Fruit fly (Drosophila melanogaster) whole organism, embryonic: ENCODE data around the gene CG6791.

Experiments
- Atf-2 ChIP-seq: fragments of 200-800 bp; sonication (Bioruptor generic); optimal IDR thresholded peaks from 2 replicates; lab custom pipeline; 2016; ENCODE audit warnings: missing biosample characterization, missing genetic modification characterization
- B-H2 ChIP-seq: fragments of 200-800 bp; sonication (Bioruptor generic); optimal IDR thresholded peaks from 2 replicates; lab custom pipeline; 2018; ENCODE audit warnings: missing biosample characterization, mild to moderate bottlenecking, missing genetic modification characterization
- CG10366 ChIP-seq: fragments of 200-800 bp; sonication (Bioruptor generic); IDR thresholded peaks from 2 replicates; pipeline ENCODE4 v1.3.6; 2022; ENCODE audit warnings: missing biosample characterization, missing genetic modification characterization
- CG17829 ChIP-seq: fragments of 200-800 bp; optimal IDR thresholded peaks from 2 replicates; lab custom pipeline; 2019; ENCODE audit warnings: missing biosample characterization, mild to moderate bottlenecking, missing genetic modification characterization, moderate library complexity
- CG2129 ChIP-seq: fragments of 200-800 bp; sonication (Bioruptor generic); IDR thresholded peaks from 2 replicates; pipeline ENCODE4 v1.3.6; 2022; ENCODE audit warnings: missing biosample characterization, missing genetic modification characterization; ENCODE audit not compliant: partially characterized antibody
- CG2202 ChIP-seq: fragments of 200-800 bp; sonication (Bioruptor generic); optimal IDR thresholded peaks from 2 replicates; lab custom pipeline; 2018; ENCODE audit warnings: missing biosample characterization, mild to moderate bottlenecking, missing genetic modification characterization
- CG4404 ChIP-seq: fragments of 200-800 bp; sonication (Bioruptor generic); IDR thresholded peaks from 2 replicates; pipeline ENCODE4 v1.3.6; 2022; ENCODE audit warnings: missing biosample characterization, missing genetic modification characterization
- CG6683 ChIP-seq: fragments of 200-800 bp; sonication (Bioruptor generic); optimal IDR thresholded peaks from 2 replicates; lab custom pipeline; 2017; ENCODE audit warnings: missing biosample characterization, mild to moderate bottlenecking, missing genetic modification characterization, missing genetic modification reagents
- CG6791 ChIP-seq: fragments of 200-800 bp; sonication (Bioruptor generic); IDR thresholded peaks from 3 replicates; pipeline ENCODE4 v1.3.6; 2022; ENCODE audit warnings: missing biosample characterization, missing genetic modification characterization; ENCODE audit not compliant: partially characterized antibody
- CHES-1-like ChIP-seq: fragments of 200-800 bp; sonication (Bioruptor generic); optimal IDR thresholded peaks from 2 replicates; lab custom pipeline; 2016; ENCODE audit warnings: missing biosample characterization, missing genetic modification characterization
- D ChIP-seq, 2 experiments: fragments of 200-800 bp in 1 of 2; fragments of >200 bp in 1 of 2; sonication (Bioruptor generic) in 1 of 2; optimal IDR thresholded peaks; 2 replicates in 1 of 2; 3 replicates in 1 of 2; lab custom pipeline; 2017; ENCODE audit warnings: mild to moderate bottlenecking in 1 of 2, missing biosample characterization in 1 of 2, missing genetic modification characterization in 1 of 2, missing genetic modification reagents in 1 of 2
- Dll ChIP-seq: fragments of 200-800 bp; sonication (Bioruptor generic); IDR thresholded peaks from 4 replicates; pipeline ENCODE4 v1.3.6; 2022; ENCODE audit warnings: missing biosample characterization, missing genetic modification characterization; ENCODE audit not compliant: partially characterized antibody
- Doc3 ChIP-seq: fragments of 200-800 bp; sonication (Bioruptor generic); IDR thresholded peaks from 3 replicates; pipeline ENCODE4 v1.3.6; 2022; ENCODE audit warnings: missing biosample characterization, missing genetic modification characterization; ENCODE audit not compliant: partially characterized antibody
- Fer1 ChIP-seq: fragments of 200-800 bp; sonication (Bioruptor generic); optimal IDR thresholded peaks from 2 replicates; lab custom pipeline; 2017; ENCODE audit warnings: missing biosample characterization, mild to moderate bottlenecking, missing genetic modification characterization
- GATAe ChIP-seq: fragments of 200-800 bp; sonication (Bioruptor generic); conservative IDR thresholded peaks from 2 replicates; pipeline ENCODE4 v1.3.6; 2022; ENCODE audit warnings: missing biosample characterization, missing genetic modification characterization
- Hand ChIP-seq: fragments of 200-800 bp; sonication (Bioruptor generic); optimal IDR thresholded peaks from 2 replicates; lab custom pipeline; 2017; ENCODE audit warnings: mild to moderate bottlenecking, missing biosample characterization, missing genetic modification reagents, missing genetic modification characterization
- MBD-R2 ChIP-seq: fragments of 200-800 bp; sonication (Bioruptor generic); IDR thresholded peaks from 2 replicates; pipeline ENCODE4 v1.3.6; 2022; ENCODE audit warnings: missing biosample characterization, missing genetic modification characterization
- MESR4 ChIP-seq: fragments of 200-800 bp; sonication (Bioruptor generic); optimal IDR thresholded peaks from 2 replicates; lab custom pipeline; 2018; ENCODE audit warnings: missing biosample characterization, mild to moderate bottlenecking, missing genetic modification characterization, moderate library complexity
- Med ChIP-seq: fragments of 200-800 bp; sonication (Bioruptor generic); peaks from one replicate; lab custom pipeline; 2016; ENCODE audit warnings: missing biosample characterization, missing genetic modification characterization, mild to moderate bottlenecking, inconsistent platforms, moderate library complexity
- Opbp ChIP-seq: fragments of 200-800 bp; sonication (Bioruptor generic); IDR thresholded peaks from 3 replicates; pipeline ENCODE4 v1.3.6; 2022; ENCODE audit warnings: missing biosample characterization, missing genetic modification characterization; ENCODE audit not compliant: partially characterized antibody
- Ptx1 ChIP-seq: fragments of 200-800 bp; sonication (Bioruptor generic); IDR thresholded peaks from 2 replicates; pipeline ENCODE4 v1.3.6; 2022; ENCODE audit warnings: missing biosample characterization, missing genetic modification characterization
- Scr ChIP-seq: fragments of 200-800 bp; sonication (Bioruptor generic); IDR thresholded peaks from 2 replicates; pipeline ENCODE4 v1.3.6; 2022; ENCODE audit warnings: missing biosample characterization, missing genetic modification characterization; ENCODE audit not compliant: partially characterized antibody
- Sox102F ChIP-seq: fragments of 200-800 bp; sonication (Bioruptor generic); optimal IDR thresholded peaks from 2 replicates; lab custom pipeline; 2018; ENCODE audit warnings: missing biosample characterization, mild to moderate bottlenecking, missing genetic modification characterization, moderate library complexity
- Sry-δ ChIP-seq: fragments of 200-800 bp; sonication (Bioruptor generic); optimal IDR thresholded peaks from 2 replicates; lab custom pipeline; 2016; ENCODE audit warnings: missing biosample characterization, missing genetic modification characterization
- Stat92E ChIP-seq, 3 experiments: fragments of >200 bp in 2 of 3; fragments of 200-800 bp in 1 of 3; sonication (Bioruptor generic) in 1 of 3; optimal IDR thresholded peaks; 2 replicates each; lab custom pipeline; 2017 to 2019; ENCODE audit warnings: missing biosample characterization in 3 of 3, missing genetic modification characterization in 3 of 3, mild to moderate bottlenecking in 1 of 3, moderate library complexity in 1 of 3
- ato ChIP-seq: fragments of 200-800 bp; sonication (Bioruptor generic); IDR thresholded peaks from 2 replicates; pipeline ENCODE4 v1.3.6; 2022; ENCODE audit warnings: missing biosample characterization, missing genetic modification characterization; ENCODE audit not compliant: partially characterized antibody
- az2 ChIP-seq: fragments of 200-800 bp; sonication (Bioruptor generic); optimal IDR thresholded peaks from 3 replicates; lab custom pipeline; 2016; ENCODE audit warnings: missing biosample characterization, missing genetic modification characterization
- cg ChIP-seq: fragments of 200-800 bp; sonication (Bioruptor generic); optimal IDR thresholded peaks from 3 replicates; lab custom pipeline; 2019; ENCODE audit warnings: missing biosample characterization, mild to moderate bottlenecking, missing genetic modification characterization, moderate library complexity
- chinmo ChIP-seq: fragments of 200-800 bp; sonication (Bioruptor generic); IDR thresholded peaks from 4 replicates; pipeline ENCODE4 v1.3.6; 2022; ENCODE audit warnings: missing biosample characterization, missing genetic modification characterization; ENCODE audit not compliant: partially characterized antibody
- croc ChIP-seq: fragments of 200-800 bp; sonication (Bioruptor generic); conservative IDR thresholded peaks from 3 replicates; pipeline ENCODE4 v1.3.6; 2022; ENCODE audit warnings: missing biosample characterization, missing genetic modification characterization
- danr ChIP-seq: fragments of 200-800 bp; sonication (Bioruptor generic); IDR thresholded peaks from 2 replicates; pipeline ENCODE4 v1.3.6; 2022; ENCODE audit warnings: missing biosample characterization, missing genetic modification characterization
- exex ChIP-seq: fragments of 200-800 bp; sonication (Bioruptor generic); optimal IDR thresholded peaks from 4 replicates; lab custom pipeline; 2018; ENCODE audit warnings: missing biosample characterization, mild to moderate bottlenecking, missing genetic modification characterization, moderate library complexity
- eyg ChIP-seq: fragments of 200-800 bp; sonication (Bioruptor generic); optimal IDR thresholded peaks from 3 replicates; lab custom pipeline; 2016; ENCODE audit warnings: missing biosample characterization, missing genetic modification characterization
- fd96Cb ChIP-seq: fragments of 200-800 bp; sonication (Bioruptor generic); optimal IDR thresholded peaks from 2 replicates; lab custom pipeline; 2018; ENCODE audit warnings: missing biosample characterization, mild to moderate bottlenecking, missing genetic modification characterization, moderate library complexity
- gcm2 ChIP-seq: fragments of 200-800 bp; sonication (Bioruptor generic); optimal IDR thresholded peaks from 2 replicates; lab custom pipeline; 2016; ENCODE audit warnings: missing biosample characterization, missing genetic modification characterization
- gfzf ChIP-seq: fragments of 200-800 bp; sonication (Bioruptor generic); optimal IDR thresholded peaks from 2 replicates; lab custom pipeline; 2016; ENCODE audit warnings: missing biosample characterization, mild to moderate bottlenecking, missing genetic modification characterization, moderate library complexity
- inv ChIP-seq: fragments of 200-800 bp; sonication (Bioruptor generic); IDR thresholded peaks from 2 replicates; pipeline ENCODE4 v1.3.6; 2022; ENCODE audit warnings: missing biosample characterization, missing genetic modification characterization; ENCODE audit not compliant: partially characterized antibody
- nerfin-2 ChIP-seq: fragments of 200-800 bp; sonication (Bioruptor generic); IDR thresholded peaks from 2 replicates; pipeline ENCODE4 v1.3.6; 2022; ENCODE audit warnings: missing biosample characterization, missing genetic modification characterization; ENCODE audit not compliant: partially characterized antibody
- nmo ChIP-seq: fragments of 200-800 bp; sonication (Bioruptor generic); optimal IDR thresholded peaks from 2 replicates; lab custom pipeline; 2018; ENCODE audit warnings: missing biosample characterization, mild to moderate bottlenecking, missing genetic modification characterization, moderate library complexity
- nom ChIP-seq: fragments of 200-800 bp; sonication (Bioruptor generic); optimal IDR thresholded peaks from 2 replicates; lab custom pipeline; 2017; ENCODE audit warnings: missing biosample characterization, missing genetic modification characterization, mild to moderate bottlenecking, moderate library complexity, missing genetic modification reagents
- psq ChIP-seq: fragments of 200-800 bp; sonication (Bioruptor generic); optimal IDR thresholded peaks from 2 replicates; lab custom pipeline; 2017; ENCODE audit warnings: missing biosample characterization, missing genetic modification characterization
- sd ChIP-seq: fragments of 200-800 bp; sonication (Bioruptor generic); optimal IDR thresholded peaks from 3 replicates; lab custom pipeline; 2018; ENCODE audit warnings: missing biosample characterization, mild to moderate bottlenecking, missing genetic modification characterization, moderate library complexity
- sna ChIP-seq: fragments of 200-800 bp; sonication (Bioruptor generic); IDR thresholded peaks from 2 replicates; pipeline ENCODE4 v1.3.6; 2022; ENCODE audit warnings: missing biosample characterization, missing genetic modification characterization; ENCODE audit not compliant: partially characterized antibody
- sug ChIP-seq: fragments of 200-800 bp; optimal IDR thresholded peaks from 2 replicates; lab custom pipeline; 2019; ENCODE audit warnings: missing biosample characterization, mild to moderate bottlenecking, missing genetic modification characterization, moderate library complexity
- tna ChIP-seq: fragments of 200-800 bp; sonication (Bioruptor generic); IDR thresholded peaks from 2 replicates; pipeline ENCODE4 v1.3.6; 2022; ENCODE audit warnings: missing biosample characterization, missing genetic modification characterization; ENCODE audit not compliant: partially characterized antibody
- trem ChIP-seq: fragments of 200-800 bp; optimal IDR thresholded peaks from 3 replicates; lab custom pipeline; 2019; ENCODE audit warnings: missing biosample characterization, mild to moderate bottlenecking, missing genetic modification characterization, moderate library complexity
- unc-4 ChIP-seq: fragments of 200-800 bp; sonication (Bioruptor generic); IDR thresholded peaks from 2 replicates; pipeline ENCODE4 v1.3.6; 2022; ENCODE audit warnings: missing biosample characterization, missing genetic modification characterization; ENCODE audit not compliant: partially characterized antibody
- wor ChIP-seq: fragments of 200-800 bp; sonication (Bioruptor generic); IDR thresholded peaks from 2 replicates; pipeline ENCODE4 v1.3.6; 2022; ENCODE audit warnings: missing biosample characterization, missing genetic modification characterization
- zen2 ChIP-seq: fragments of 200-800 bp; sonication (Bioruptor generic); IDR thresholded peaks from 3 replicates; pipeline ENCODE4 v1.3.6; 2022; ENCODE audit warnings: missing biosample characterization, missing genetic modification characterization; ENCODE audit not compliant: partially characterized antibody

The CG6791 gene

DNA sequence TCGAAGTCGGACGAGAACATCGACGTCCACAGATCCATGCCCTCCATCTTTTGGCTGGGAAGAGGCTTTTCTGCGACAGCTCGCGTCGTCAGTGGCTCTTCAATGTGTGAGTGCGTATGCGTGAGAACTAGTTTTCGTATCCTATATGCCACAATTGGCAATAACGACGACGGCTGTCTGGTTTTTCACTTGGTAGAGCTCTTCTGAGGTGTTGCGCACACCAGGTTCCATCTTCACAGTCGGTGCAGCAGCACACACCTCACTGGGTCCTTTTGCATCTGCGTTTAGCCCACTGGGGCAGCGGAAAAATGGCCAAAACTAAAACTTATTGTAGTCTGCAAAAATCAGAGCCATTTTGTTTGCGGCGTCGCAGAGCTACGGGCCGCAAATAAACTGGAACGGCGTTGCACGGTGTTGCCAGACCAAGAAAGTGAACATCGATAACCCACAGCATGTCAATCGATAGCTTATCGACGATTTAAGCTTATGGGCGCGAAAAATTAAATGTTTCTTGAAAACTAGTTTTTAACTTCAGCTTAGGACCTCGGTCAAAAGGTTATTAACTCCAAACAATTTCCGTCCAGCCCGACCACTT is at the start of gene CG6791 (continued):
- TF ChIP-seq croc (no peak), nmo (GFP tag; lab: Kevin White, UChicago) (peak; percentile 16), CG2129 (GFP tag; lab: Robert Waterston, UW) (peak; percentile 57; the same call in 1 of the 2 replicates), B-H2 (no peak), Sry-δ (GFP tag; lab: Kevin White, UChicago) (peak; percentile 74), CG2202 (no peak), Scr (GFP tag; lab: Robert Waterston, UW) (peak; percentile 84), gcm2 (GFP tag; lab: Kevin White, UChicago) (no peak), tna (peak; percentile 78), sna (GFP tag; lab: Robert Waterston, UW) (peak; percentile 78), trem (tag; lab: Kevin White, UChicago) (peak; percentile 47), inv (peak; percentile 69), nerfin-2 (0 out of 2 replicates have a peak, but pooled peaks have one; percentile 41), Ptx1 (GFP tag; lab: Robert Waterston, UW) (peak; percentile 21; the same call in 1 of the 2 replicates), Med (GFP tag; lab: Kevin White, UChicago) (peak; percentile 24), ato (peak; percentile 85), Stat92E (GFP tag; optimal IDR thresholded peaks at IDR 0.05; lab: Kevin White, UChicago) (peak in 1 of 3 experiments; percentile 13), eyg (no peak), unc-4 (GFP tag; lab: Robert Waterston, UW) (peak; percentile 90), MESR4 (GFP tag; lab: Kevin White, UChicago) (peak; percentile 82), CHES-1-like (peak; percentile 4), chinmo (GFP tag; lab: Robert Waterston, UW) (peak; percentile 84; the same call in 3 of the 4 replicates), MBD-R2 (GFP tag; lab: Robert Waterston, UW) (peak; percentile 65), cg (peak; percentile 50), zen2 (GFP tag; lab: Robert Waterston, UW) (peak; percentile 83), az2 (GFP tag; lab: Kevin White, UChicago) (no peak), CG6791 (peak; percentile 96), gfzf (GFP tag; lab: Kevin White, UChicago) (peak; percentile 22), D (optimal IDR thresholded peaks at IDR 0.05; lab: Kevin White, UChicago) (peak; percentile 56), D (GFP tag; optimal IDR thresholded peaks at IDR 0.05; lab: Kevin White, UChicago) (no peak), CG4404 (GFP tag; lab: Robert Waterston, UW) (no peak), Doc3 (GFP tag; lab: Robert Waterston, UW) (peak; percentile 74), CG6683 (GFP tag; lab: Kevin White, UChicago) (peak; percentile 18), Opbp (GFP tag; lab: Robert Waterston, UW) (peak; percentile 86; the same call in 2 of the 3 replicates), CG17829 (tag; lab: Kevin White, UChicago) (peak; percentile 12), Hand (no peak), nom (GFP tag; lab: Kevin White, UChicago) (no peak), Dll (GFP tag; lab: Robert Waterston, UW) (peak; percentile 88)

- TF ChIP-seq wor (GFP tag; lab: Robert Waterston, UW) (no peak), sug (tag; lab: Kevin White, UChicago) (peak; percentile 7), Atf-2 (no peak), danr (GFP tag; lab: Robert Waterston, UW) (no peak), psq (GFP tag; lab: Kevin White, UChicago) (no peak), exex (tag; lab: Kevin White, UChicago) (peak; percentile 94), Sox102F (GFP tag; lab: Kevin White, UChicago) (no peak), CG10366 (GFP tag; lab: Robert Waterston, UW) (no peak), GATAe (peak; percentile 35; the same call in 1 of the 2 replicates), sd (tag; lab: Kevin White, UChicago) (no peak), Fer1 (GFP tag; lab: Kevin White, UChicago) (no peak), fd96Cb (tag; lab: Kevin White, UChicago) (no peak)
These were observed 47.6 kb upstream of the CG6791 start for dm6 chr3R:11637586-11637985.
